Worm (Caenorhabditis elegans): ENCODE results near the gene K10H10.5.

K10H10.5 gene

ce11 chrII:14496809-14497208 lies 4.7 kb upstream of the K10H10.5 start (continued):
- TF ChIP-seq ceh-100 (GFP tag; IDR thresholded peaks at IDR 0.05) (peak; percentile 67), ztf-3 (GFP tag; optimal IDR thresholded peaks at IDR 0.05) (peak; percentile 8), lsy-27 (tag; optimal IDR thresholded peaks at IDR 0.05; ENCODE audit: borderline replicate concordance, insufficient read depth) (peak; percentile 58), ceh-27 (GFP tag; optimal IDR thresholded peaks at IDR 0.05) (peak; percentile 90), egrh-3 (GFP tag; IDR thresholded peaks at IDR 0.05) (peak; percentile 58; the same call in 1 of the 2 replicates), tbx-9 (tag; optimal IDR thresholded peaks at IDR 0.05; ENCODE audit: borderline replicate concordance) (peak; percentile 59), somi-1 (GFP tag; optimal IDR thresholded peaks at IDR 0.05) (peak; percentile 83), Y95B8A.8 (GFP tag; IDR thresholded peaks at IDR 0.05) (peak; percentile 77; the same call in 1 of the 2 replicates), nhr-179 (tag; optimal IDR thresholded peaks at IDR 0.05) (no peak), ztf-25 (GFP tag; IDR thresholded peaks at IDR 0.05) (peak; percentile 93), cebp-2 (GFP tag; IDR thresholded peaks at IDR 0.05) (0 out of 2 replicates have a peak, but pooled peaks have one; percentile 52), egl-44 (GFP tag; IDR thresholded peaks at IDR 0.05) (peak; percentile 94), zfh-2 (GFP tag; conservative IDR thresholded peaks at IDR 0.05) (0 out of 2 replicates have a peak, but pooled peaks have one; percentile 53), F23B12.7 (tag; optimal IDR thresholded peaks at IDR 0.05; ENCODE audit: insufficient read depth) (peak; percentile 96), F37B4.10 (GFP tag; IDR thresholded peaks at IDR 0.05) (no peak), aptf-2 (GFP tag; conservative IDR thresholded peaks at IDR 0.05) (peak; percentile 72; the same call in 1 of the 2 replicates), Y67H2A.10 (GFP tag; conservative IDR thresholded peaks at IDR 0.05) (peak; percentile 36; the same call in 1 of the 2 replicates), repo-1 (tag; optimal IDR thresholded peaks at IDR 0.05) (peak; percentile 88)

ce11 chrII:14497848-14498247 lies 3.7 kb upstream of the K10H10.5 start, which contains the start of gene dhs-8:
TSS of gene dhs-8 (plus strand) at chrII:14498026.
- no peak for TF ChIP-seq F55B11.4 (tag; optimal IDR thresholded peaks at IDR 0.05; ENCODE audit: borderline replicate concordance, insufficient read depth)
- no peak for TF ChIP-seq K12H6.12 (tag; optimal IDR thresholded peaks at IDR 0.05)
- no peak for TF ChIP-seq pbrm-1 (GFP tag; IDR thresholded peaks at IDR 0.05)
- TF ChIP-seq C06A6.2 (GFP tag; conservative IDR thresholded peaks at IDR 0.05): no peak
- TF ChIP-seq tbp1 (GFP tag; optimal IDR thresholded peaks at IDR 0.05): no peak
- no peak for TF ChIP-seq xnd-1 (tag; optimal IDR thresholded peaks at IDR 0.05)

ce11 chrII:14500122-14500521 lies 1.4 kb upstream of the K10H10.5 start, which contains the start of gene K10H10.4:
TSS of gene K10H10.4 (plus strand) at chrII:14500422.
- TF ChIP-seq Y53F4B.3 (GFP tag; IDR thresholded peaks at IDR 0.05) (no peak), gei-17 (GFP tag; optimal IDR thresholded peaks at IDR 0.05) (no peak), ama-1 (optimal IDR thresholded peaks at IDR 0.05) (no peak), ama-1 (GFP tag; optimal IDR thresholded peaks at IDR 0.05) (no peak), ceh-58 (GFP tag; IDR thresholded peaks at IDR 0.05) (no peak), nfya-1 (tag; optimal IDR thresholded peaks at IDR 0.05; ENCODE audit: borderline replicate concordance, insufficient read depth) (no peak), F22D6.2 (tag; optimal IDR thresholded peaks at IDR 0.05) (no peak), repo-1 (tag; optimal IDR thresholded peaks at IDR 0.05) (no peak), efl-1 (GFP tag; optimal IDR thresholded peaks at IDR 0.05) (no peak), let-526 (GFP tag; IDR thresholded peaks at IDR 0.05) (no peak), mes-4 (tag; optimal IDR thresholded peaks at IDR 0.05) (no peak), dpff-1 (tag; optimal IDR thresholded peaks at IDR 0.05) (no peak), F52B5.7 (tag; optimal IDR thresholded peaks at IDR 0.05) (no peak), ceh-91 (GFP tag; IDR thresholded peaks at IDR 0.05) (no peak), snpc-1.1 (tag; optimal IDR thresholded peaks at IDR 0.05; ENCODE audit: insufficient read depth) (no peak), F57A8.1 (GFP tag; optimal IDR thresholded peaks at IDR 0.05) (no peak), ets-4 (GFP tag; optimal IDR thresholded peaks at IDR 0.05) (no peak), dox-1 (GFP tag; IDR thresholded peaks at IDR 0.05) (no peak), rec-8 (tag; optimal IDR thresholded peaks at IDR 0.05) (no peak), ztf-22 (GFP tag; optimal IDR thresholded peaks at IDR 0.05) (no peak), ceh-100 (GFP tag; IDR thresholded peaks at IDR 0.05) (no peak)
